Worm (Caenorhabditis elegans) whole organism, L1 larva: ENCODE measurements around the gene W09C2.8.

ENCODE experiments used
- ama-1 ChIP-seq: fragments of 150-350 bp; optimal IDR thresholded peaks from 2 replicates; lab custom pipeline; 2014
- blmp-1 ChIP-seq: fragments of 150-350 bp; optimal IDR thresholded peaks from 2 replicates; lab custom pipeline; 2014; ENCODE audit warnings: missing biosample characterization, missing genetic modification characterization
- ceh-90 ChIP-seq: sonication (generic microtip); optimal IDR thresholded peaks from 2 replicates; lab custom pipeline; 2016; ENCODE audit warnings: missing genetic modification characterization, missing compliant biosample characterization
- egl-27 ChIP-seq, 2 experiments: fragments of 150-350 bp in 1 of 2; sonication (generic microtip); optimal IDR thresholded peaks; 3 replicates each; lab custom pipeline; 2017 to 2018; ENCODE audit warnings: missing biosample characterization in 2 of 2, missing genetic modification characterization in 2 of 2, missing genetic modification reagents in 2 of 2
- nhr-12 ChIP-seq: sonication (generic microtip); optimal IDR thresholded peaks from 2 replicates; lab custom pipeline; 2017; ENCODE audit warnings: missing biosample characterization, missing genetic modification characterization

ce11 chrIV:9624275-9624674 lies at the start of gene W09C2.8:
- TF ChIP-seq ceh-90 (tag; lab: Kevin White, UChicago) (no peak), ama-1 (no peak), nhr-12 (tag; lab: Kevin White, UChicago) (no peak), blmp-1 (tag; lab: Kevin White, UChicago) (no peak), egl-27 (tag; optimal IDR thresholded peaks at IDR 0.05; lab: Kevin White, UChicago) (no peak)
